Fruit fly (Drosophila melanogaster) whole organism, embryonic: ENCODE data around the gene CG15141.

ENCODE experiments used
- Adf1 ChIP-seq: fragments of 200-800 bp; sonication (Bioruptor generic); IDR thresholded peaks from 2 replicates; pipeline ENCODE4 v1.3.6; 2022; ENCODE audit warnings: missing biosample characterization, missing genetic modification characterization
- Atf-2 ChIP-seq: fragments of 200-800 bp; sonication (Bioruptor generic); optimal IDR thresholded peaks from 2 replicates; lab custom pipeline; 2016; ENCODE audit warnings: missing biosample characterization, missing genetic modification characterization
- BtbVII ChIP-seq: fragments of 200-800 bp; sonication (Bioruptor generic); optimal IDR thresholded peaks from 3 replicates; lab custom pipeline; 2017; ENCODE audit warnings: missing biosample characterization, mild to moderate bottlenecking, missing genetic modification characterization
- C15 ChIP-seq: fragments of 200-800 bp; sonication (Bioruptor generic); IDR thresholded peaks from 3 replicates; pipeline ENCODE4 v1.3.6; 2022; ENCODE audit warnings: missing biosample characterization, missing genetic modification characterization
- CG10209 ChIP-seq: fragments of 200-800 bp; sonication (Bioruptor generic); optimal IDR thresholded peaks from 3 replicates; lab custom pipeline; 2017; ENCODE audit warnings: missing biosample characterization, mild to moderate bottlenecking, missing genetic modification characterization, missing genetic modification reagents
- CG10366 ChIP-seq: fragments of 200-800 bp; sonication (Bioruptor generic); IDR thresholded peaks from 2 replicates; pipeline ENCODE4 v1.3.6; 2022; ENCODE audit warnings: missing biosample characterization, missing genetic modification characterization
- CG1233 ChIP-seq: fragments of 200-800 bp; sonication (Bioruptor generic); optimal IDR thresholded peaks from 4 replicates; lab custom pipeline; 2018; ENCODE audit warnings: missing biosample characterization, mild to moderate bottlenecking, missing genetic modification characterization
- CG14014 ChIP-seq: fragments of 200-800 bp; sonication (Bioruptor generic); IDR thresholded peaks from 2 replicates; pipeline ENCODE4 v1.3.6; 2022; ENCODE audit warnings: missing biosample characterization, missing genetic modification characterization
- CG14860 ChIP-seq: fragments of 200-800 bp; sonication (Bioruptor generic); IDR thresholded peaks from 3 replicates; pipeline ENCODE4 v1.3.6; 2022; ENCODE audit warnings: missing biosample characterization, missing genetic modification characterization; ENCODE audit not compliant: partially characterized antibody
- CG15073 ChIP-seq: fragments of 200-800 bp; sonication (Bioruptor generic); optimal IDR thresholded peaks from 2 replicates; lab custom pipeline; 2016; ENCODE audit warnings: missing biosample characterization, missing genetic modification characterization
- CG1602 ChIP-seq: fragments of 200-800 bp; sonication (Bioruptor generic); optimal IDR thresholded peaks from 3 replicates; lab custom pipeline; 2016; ENCODE audit warnings: missing biosample characterization, missing genetic modification characterization
- CG16813 ChIP-seq: fragments of 200-800 bp; sonication (Bioruptor generic); IDR thresholded peaks from 3 replicates; pipeline ENCODE4 v1.3.6; 2022; ENCODE audit warnings: missing biosample characterization, missing genetic modification characterization; ENCODE audit not compliant: partially characterized antibody
- CG18476 ChIP-seq: fragments of 200-800 bp; sonication (Bioruptor generic); optimal IDR thresholded peaks from 2 replicates; lab custom pipeline; 2016; ENCODE audit warnings: missing biosample characterization, mild to moderate bottlenecking, missing genetic modification characterization
- CG18599 ChIP-seq: fragments of 200-800 bp; sonication (Bioruptor generic); optimal IDR thresholded peaks from 3 replicates; lab custom pipeline; 2017; ENCODE audit warnings: missing biosample characterization, missing genetic modification characterization, mild to moderate bottlenecking, moderate library complexity, missing genetic modification reagents
- CG18764 ChIP-seq: fragments of 200-800 bp; sonication (Bioruptor generic); optimal IDR thresholded peaks from 3 replicates; lab custom pipeline; 2016; ENCODE audit warnings: missing biosample characterization, missing genetic modification characterization
- CG2889 ChIP-seq: fragments of 200-800 bp; sonication (Bioruptor generic); IDR thresholded peaks from 3 replicates; pipeline ENCODE4 v1.3.6; 2022; ENCODE audit warnings: missing biosample characterization, missing genetic modification characterization
- CG43689 ChIP-seq: fragments of 200-800 bp; sonication (Bioruptor generic); IDR thresholded peaks from 2 replicates; pipeline ENCODE4 v1.3.6; 2022; ENCODE audit warnings: missing biosample characterization, missing genetic modification characterization
- CG5180 ChIP-seq: fragments of 200-800 bp; sonication (Bioruptor generic); optimal IDR thresholded peaks from 3 replicates; lab custom pipeline; 2017; ENCODE audit warnings: missing biosample characterization, missing genetic modification characterization, mild to moderate bottlenecking, moderate library complexity, missing genetic modification reagents
- CG5245 ChIP-seq: fragments of 200-800 bp; sonication (Bioruptor generic); optimal IDR thresholded peaks from 3 replicates; lab custom pipeline; 2016; ENCODE audit warnings: missing biosample characterization, missing genetic modification characterization
- CG8388 ChIP-seq: fragments of 200-800 bp; sonication (Bioruptor generic); optimal IDR thresholded peaks from 2 replicates; lab custom pipeline; 2019; ENCODE audit warnings: missing biosample characterization, mild to moderate bottlenecking, missing genetic modification characterization, moderate library complexity
- CG9932 ChIP-seq: fragments of 200-800 bp; sonication (Bioruptor generic); IDR thresholded peaks from 2 replicates; pipeline ENCODE4 v1.3.6; 2022; ENCODE audit warnings: missing biosample characterization, missing genetic modification characterization
- CrebB ChIP-seq: fragments of 200-800 bp; sonication (Bioruptor generic); optimal IDR thresholded peaks from 3 replicates; lab custom pipeline; 2018; ENCODE audit warnings: missing biosample characterization, mild to moderate bottlenecking, missing genetic modification characterization
- Dp ChIP-seq: fragments of 200-800 bp; sonication (Bioruptor generic); optimal IDR thresholded peaks from 2 replicates; lab custom pipeline; 2018; ENCODE audit warnings: missing biosample characterization, mild to moderate bottlenecking, missing genetic modification characterization, moderate library complexity
- H2.0 ChIP-seq: fragments of 200-800 bp; sonication (Bioruptor generic); IDR thresholded peaks from 2 replicates; pipeline ENCODE4 v1.3.6; 2022; ENCODE audit warnings: missing biosample characterization, missing genetic modification characterization
- HLHmδ ChIP-seq: fragments of 200-800 bp; sonication (Bioruptor generic); optimal IDR thresholded peaks from 2 replicates; lab custom pipeline; 2018; ENCODE audit warnings: missing biosample characterization, mild to moderate bottlenecking, missing genetic modification characterization, moderate library complexity
- Hr78 ChIP-seq, 2 experiments: fragments of 200-800 bp in 1 of 2; fragments of >200 bp in 1 of 2; sonication (Bioruptor generic) in 1 of 2; optimal IDR thresholded peaks; 2 replicates each; lab custom pipeline; 2017 to 2019; ENCODE audit warnings: missing biosample characterization in 2 of 2, missing genetic modification characterization in 2 of 2, mild to moderate bottlenecking in 1 of 2, moderate library complexity in 1 of 2
- Hsf ChIP-seq: fragments of 200-800 bp; sonication (Bioruptor generic); optimal IDR thresholded peaks from 3 replicates; lab custom pipeline; 2016; ENCODE audit warnings: missing biosample characterization, missing genetic modification characterization
- NC2β ChIP-seq: fragments of 200-800 bp; sonication (Bioruptor generic); optimal IDR thresholded peaks from 2 replicates; lab custom pipeline; 2016; ENCODE audit warnings: missing biosample characterization, missing genetic modification characterization
- Nf-YA ChIP-seq: fragments of 200-800 bp; sonication (Bioruptor generic); IDR thresholded peaks from 2 replicates; pipeline ENCODE4 v1.3.6; 2022; ENCODE audit warnings: missing biosample characterization, missing genetic modification characterization
- PHDP ChIP-seq: fragments of 200-800 bp; sonication (Bioruptor generic); optimal IDR thresholded peaks from 3 replicates; lab custom pipeline; 2018; ENCODE audit warnings: missing biosample characterization, mild to moderate bottlenecking, missing genetic modification characterization, moderate library complexity
- Sin3A ChIP-seq: fragments of >200 bp; optimal IDR thresholded peaks from 2 replicates; lab custom pipeline; 2018
- Six4 ChIP-seq: fragments of 200-800 bp; sonication (Bioruptor generic); optimal IDR thresholded peaks from 2 replicates; lab custom pipeline; 2016; ENCODE audit warnings: missing biosample characterization, missing genetic modification characterization
- Usf ChIP-seq: fragments of 200-800 bp; sonication (Bioruptor generic); optimal IDR thresholded peaks from 2 replicates; lab custom pipeline; 2017; ENCODE audit warnings: missing genotype, missing biosample characterization, missing genetic modification characterization
- bigmax ChIP-seq: fragments of 200-800 bp; sonication (Bioruptor generic); optimal IDR thresholded peaks from 2 replicates; lab custom pipeline; 2018; ENCODE audit warnings: missing biosample characterization, mild to moderate bottlenecking, missing genetic modification characterization
- ci ChIP-seq: fragments of 200-800 bp; sonication (Bioruptor generic); IDR thresholded peaks from 3 replicates; pipeline ENCODE4 v1.3.6; 2022; ENCODE audit warnings: missing biosample characterization, missing genetic modification characterization
- crc ChIP-seq: fragments of 200-800 bp; sonication (Bioruptor generic); optimal IDR thresholded peaks from 2 replicates; lab custom pipeline; 2016; ENCODE audit warnings: missing biosample characterization, missing genetic modification characterization
- ems ChIP-seq: fragments of 200-800 bp; sonication (Bioruptor generic); optimal IDR thresholded peaks from 3 replicates; lab custom pipeline; 2016; ENCODE audit warnings: missing biosample characterization, missing genetic modification characterization
- ind ChIP-seq: fragments of 200-800 bp; sonication (Bioruptor generic); optimal IDR thresholded peaks from 3 replicates; lab custom pipeline; 2016; ENCODE audit warnings: missing biosample characterization, missing genetic modification characterization
- jing ChIP-seq: fragments of 200-800 bp; sonication (Bioruptor generic); optimal IDR thresholded peaks from 2 replicates; lab custom pipeline; 2018; ENCODE audit warnings: missing biosample characterization, mild to moderate bottlenecking, missing genetic modification characterization
- kni ChIP-seq: fragments of 200-800 bp; sonication (Bioruptor generic); optimal IDR thresholded peaks from 3 replicates; lab custom pipeline; 2017; ENCODE audit warnings: mild to moderate bottlenecking, missing biosample characterization, missing genetic modification reagents, missing genetic modification characterization
- lab ChIP-seq: fragments of 200-800 bp; sonication (Bioruptor generic); optimal IDR thresholded peaks from 3 replicates; lab custom pipeline; 2017; ENCODE audit warnings: missing biosample characterization, missing genetic modification characterization, mild to moderate bottlenecking, moderate library complexity, missing genetic modification reagents
- lov ChIP-seq, 2 experiments: fragments of 200-800 bp in 1 of 2; fragments of >200 bp in 1 of 2; sonication (Bioruptor generic) in 1 of 2; IDR thresholded peaks in 1 of 2; optimal IDR thresholded peaks in 1 of 2; 2 replicates in 1 of 2; 3 replicates in 1 of 2; pipeline versions ENCODE4 v1.3.6 to Lab custom; 2017 to 2022; ENCODE audit warnings: missing biosample characterization in 1 of 2, missing genetic modification characterization in 1 of 2
- phol ChIP-seq: fragments of 200-800 bp; sonication (Bioruptor generic); optimal IDR thresholded peaks from 3 replicates; lab custom pipeline; 2018; ENCODE audit warnings: missing biosample characterization, mild to moderate bottlenecking, missing genetic modification characterization, moderate library complexity
- row ChIP-seq: fragments of 200-800 bp; sonication (Bioruptor generic); IDR thresholded peaks from 3 replicates; pipeline ENCODE4 v1.3.6; 2022; ENCODE audit warnings: missing biosample characterization, missing genetic modification characterization
- schlank ChIP-seq: fragments of 200-800 bp; sonication (Bioruptor generic); optimal IDR thresholded peaks from 2 replicates; lab custom pipeline; 2018; ENCODE audit warnings: missing biosample characterization, mild to moderate bottlenecking, missing genetic modification characterization
- sima ChIP-seq: fragments of 200-800 bp; sonication (Bioruptor generic); optimal IDR thresholded peaks from 2 replicates; lab custom pipeline; 2016; ENCODE audit warnings: missing biosample characterization, missing genetic modification characterization
- sisA ChIP-seq: fragments of 200-800 bp; sonication (Bioruptor generic); IDR thresholded peaks from 2 replicates; pipeline ENCODE4 v1.3.6; 2022; ENCODE audit warnings: missing biosample characterization, missing genetic modification characterization
- stc ChIP-seq: fragments of 200-800 bp; sonication (Bioruptor generic); IDR thresholded peaks from 2 replicates; pipeline ENCODE4 v1.3.6; 2022; ENCODE audit warnings: missing biosample characterization, missing genetic modification characterization
- stwl ChIP-seq: fragments of 200-800 bp; sonication (Bioruptor generic); optimal IDR thresholded peaks from 3 replicates; lab custom pipeline; 2018; ENCODE audit warnings: missing biosample characterization, mild to moderate bottlenecking, missing genetic modification characterization, moderate library complexity
- trh ChIP-seq: fragments of 200-800 bp; sonication (Bioruptor generic); optimal IDR thresholded peaks from 2 replicates; lab custom pipeline; 2016; ENCODE audit warnings: missing biosample characterization, missing genetic modification characterization
- vnd ChIP-seq: fragments of 200-800 bp; sonication (Bioruptor generic); IDR thresholded peaks from 3 replicates; pipeline ENCODE4 v1.3.6; 2022; ENCODE audit warnings: missing biosample characterization, missing genetic modification characterization; ENCODE audit not compliant: partially characterized antibody
- zfh2 ChIP-seq: fragments of 200-800 bp; sonication (Bioruptor generic); optimal IDR thresholded peaks from 2 replicates; lab custom pipeline; 2016; ENCODE audit warnings: missing biosample characterization, missing genetic modification characterization

Gene CG15141

dm6 chr2L:17448435-17448834 is 38.0 kb downstream of the CG15141 start (continued):
- no peak for TF ChIP-seq CrebB (tag; lab: Kevin White, UChicago)
- TF ChIP-seq Sin3A (lab: Kevin White, UChicago) = no peak
- no peak for TF ChIP-seq crc (GFP tag; lab: Kevin White, UChicago)
- no peak for TF ChIP-seq Hr78 (GFP tag; optimal IDR thresholded peaks at IDR 0.05; lab: Kevin White, UChicago)
- no peak for TF ChIP-seq CG15073
- peak; percentile 23 for TF ChIP-seq PHDP (tag; lab: Kevin White, UChicago)
- no peak for TF ChIP-seq NC2β (GFP tag; lab: Kevin White, UChicago)
- TF ChIP-seq Hsf (GFP tag; lab: Kevin White, UChicago) = no peak
- TF ChIP-seq CG18764 (GFP tag; lab: Kevin White, UChicago) = no peak
- TF ChIP-seq C15 (GFP tag; lab: Robert Waterston, UW) = no peak
- no peak for TF ChIP-seq row
- no peak for TF ChIP-seq H2.0 (GFP tag; lab: Robert Waterston, UW)
- no peak for TF ChIP-seq jing (GFP tag; lab: Kevin White, UChicago)
- no peak for TF ChIP-seq CG43689 (GFP tag; lab: Robert Waterston, UW)
- no peak for TF ChIP-seq HLHmδ
- TF ChIP-seq CG14014 (GFP tag; lab: Robert Waterston, UW) = no peak
- TF ChIP-seq sisA (GFP tag; lab: Robert Waterston, UW) = no peak
- TF ChIP-seq kni (GFP tag; lab: Kevin White, UChicago) = no peak
- no peak for TF ChIP-seq CG9932 (GFP tag; lab: Robert Waterston, UW)
- no peak for TF ChIP-seq CG8388 (GFP tag; lab: Kevin White, UChicago)
- TF ChIP-seq Dp = no peak
- TF ChIP-seq sima (GFP tag; lab: Kevin White, UChicago) = no peak
- TF ChIP-seq phol (tag; lab: Kevin White, UChicago) = no peak
- peak; percentile 49 for TF ChIP-seq lab (GFP tag; lab: Kevin White, UChicago)
- TF ChIP-seq ind (GFP tag; lab: Kevin White, UChicago) = no peak
- no peak for TF ChIP-seq bigmax (GFP tag; lab: Kevin White, UChicago)
- no peak for TF ChIP-seq Six4 (GFP tag; lab: Kevin White, UChicago)
- TF ChIP-seq zfh2 (GFP tag; lab: Kevin White, UChicago) = no peak
- TF ChIP-seq CG2889 (GFP tag; lab: Robert Waterston, UW) = no peak
- no peak for TF ChIP-seq CG1602 (GFP tag; lab: Kevin White, UChicago)
- no peak for TF ChIP-seq CG5180
- TF ChIP-seq CG18476 = no peak
- TF ChIP-seq vnd (GFP tag; lab: Robert Waterston, UW) = no peak
- no peak for TF ChIP-seq stwl (tag; lab: Kevin White, UChicago)
- TF ChIP-seq Adf1 (GFP tag; lab: Robert Waterston, UW) = peak; percentile 80
- no peak for TF ChIP-seq trh
- no peak for TF ChIP-seq Nf-YA
- no peak for TF ChIP-seq CG5245 (GFP tag; lab: Kevin White, UChicago)
- no peak for TF ChIP-seq lov (optimal IDR thresholded peaks at IDR 0.05; lab: Kevin White, UChicago)
- TF ChIP-seq lov (GFP tag; IDR thresholded peaks at IDR 0.05; lab: Robert Waterston, UW) = no peak
- TF ChIP-seq stc (GFP tag; lab: Robert Waterston, UW) = no peak
- TF ChIP-seq CG10209 = peak; percentile 1
- peak; percentile 57 for TF ChIP-seq BtbVII (GFP tag; lab: Kevin White, UChicago)
- TF ChIP-seq CG1233 (GFP tag; lab: Kevin White, UChicago) = no peak
- TF ChIP-seq ci = peak; percentile 67; the same call in 2 of the 3 replicates
- no peak for TF ChIP-seq CG18599 (GFP tag; lab: Kevin White, UChicago)
- no peak for TF ChIP-seq ems (GFP tag; lab: Kevin White, UChicago)
- no peak for TF ChIP-seq Usf (GFP tag; lab: Kevin White, UChicago)
- no peak for TF ChIP-seq CG16813 (GFP tag; lab: Robert Waterston, UW)
- TF ChIP-seq Atf-2 (GFP tag; lab: Kevin White, UChicago) = no peak
- no peak for TF ChIP-seq schlank (tag; lab: Kevin White, UChicago)
- TF ChIP-seq CG10366 (GFP tag; lab: Robert Waterston, UW) = no peak
- TF ChIP-seq CG14860 (GFP tag; lab: Robert Waterston, UW) = no peak
